Fruit fly (Drosophila melanogaster) whole organism, adult: Measurements from ENCODE around the gene CG32243.

ENCODE experiments used
- CG5204 ChIP-seq: fragments of 200-800 bp; sonication (Bioruptor generic); optimal IDR thresholded peaks from 2 replicates; lab custom pipeline; 2016; ENCODE audit warnings: missing biosample characterization, missing genetic modification characterization
- Clk ChIP-seq: fragments of 200-800 bp; sonication (Bioruptor generic); optimal IDR thresholded peaks from 2 replicates; lab custom pipeline; 2017; ENCODE audit warnings: missing biosample characterization, missing genetic modification characterization
- Mnt ChIP-seq: fragments of 200-800 bp; sonication (Bioruptor generic); optimal IDR thresholded peaks from 2 replicates; lab custom pipeline; 2016; ENCODE audit warnings: missing biosample characterization, mild to moderate bottlenecking, missing genetic modification characterization
- kay ChIP-seq: fragments of 200-800 bp; sonication (Bioruptor generic); peaks from one replicate; lab custom pipeline; 2016; ENCODE audit warnings: missing biosample characterization, missing genetic modification characterization, borderline replicate concordance
- tj ChIP-seq: fragments of 200-800 bp; sonication (Bioruptor generic); optimal IDR thresholded peaks from 3 replicates; lab custom pipeline; 2017; ENCODE audit warnings: missing biosample characterization, mild to moderate bottlenecking, missing genetic modification characterization, moderate library complexity

DNA sequence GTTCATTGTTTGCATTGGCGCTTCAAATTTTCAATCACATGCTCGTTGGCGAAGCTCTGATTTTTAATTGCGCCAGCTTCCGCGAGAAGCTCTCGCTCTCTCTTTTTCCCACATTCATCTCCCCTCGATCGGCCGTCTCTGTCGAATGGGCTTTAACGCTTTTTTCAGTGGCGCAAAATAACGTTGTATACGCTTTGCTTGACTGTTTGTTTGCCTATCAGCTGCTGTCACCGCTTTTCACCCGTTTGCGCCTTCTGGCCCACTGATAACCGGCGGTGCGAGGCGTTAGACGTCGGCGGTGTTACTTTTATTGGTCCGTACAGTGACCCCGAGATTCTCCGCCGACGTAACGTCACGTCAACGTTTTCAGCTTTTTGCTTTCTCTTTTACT, 2.8 kb upstream of the CG32243 start:
- TF ChIP-seq CG5204 (GFP tag; lab: Kevin White, UChicago) = no peak
- TF ChIP-seq Mnt (GFP tag; lab: Kevin White, UChicago) = peak; percentile 38
- no peak for TF ChIP-seq Clk (GFP tag; lab: Kevin White, UChicago)
- TF ChIP-seq tj (GFP tag; lab: Kevin White, UChicago) = peak; percentile 36
- no peak for TF ChIP-seq kay (GFP tag; lab: Kevin White, UChicago)
